Worm (Caenorhabditis elegans) whole organism, L4 larva: ENCODE data around the gene lim-6.

Experiments used
- F10B5.3 ChIP-seq: sonication (generic microtip); optimal IDR thresholded peaks from 2 replicates; lab custom pipeline; 2016; ENCODE audit warnings: mild to moderate bottlenecking, missing genetic modification characterization, missing compliant biosample characterization
- F26F4.8 ChIP-seq: fragments of 200-800 bp; sonication (Bioruptor generic); conservative IDR thresholded peaks from 2 replicates; pipeline ENCODE4 v1.3.6; 2022; ENCODE audit warnings: missing genetic modification characterization, missing compliant biosample characterization
- F37D6.2 ChIP-seq: sonication (generic microtip); optimal IDR thresholded peaks from 2 replicates; lab custom pipeline; 2016; ENCODE audit warnings: mild to moderate bottlenecking, missing genetic modification characterization, missing compliant biosample characterization
- T20F7.1 ChIP-seq: fragments of 200-800 bp; sonication (Bioruptor generic); optimal IDR thresholded peaks from 2 replicates; lab custom pipeline; 2018; ENCODE audit warnings: mild to moderate bottlenecking, missing genetic modification characterization, missing compliant biosample characterization
- Y48G9A.11 ChIP-seq: fragments of 200-800 bp; sonication (Bioruptor generic); IDR thresholded peaks from 2 replicates; pipeline ENCODE4 v1.3.6; 2022; ENCODE audit warnings: missing genetic modification reagents, missing genetic modification characterization, missing compliant biosample characterization
- ZK337.2 ChIP-seq: fragments of 200-800 bp; sonication (Bioruptor generic); IDR thresholded peaks from 2 replicates; pipeline ENCODE4 v1.3.6; 2022; ENCODE audit warnings: missing genetic modification reagents, missing genetic modification characterization, missing compliant biosample characterization
- aha-1 ChIP-seq: fragments of 150-350 bp; peaks from one replicate; lab custom pipeline; 2014; ENCODE audit warnings: missing biosample characterization, missing genetic modification characterization
- ceh-62 ChIP-seq: sonication (generic microtip); optimal IDR thresholded peaks from 2 replicates; lab custom pipeline; 2017; ENCODE audit warnings: missing biosample characterization, missing genetic modification characterization
- ceh-82 ChIP-seq: sonication (generic microtip); optimal IDR thresholded peaks from 2 replicates; lab custom pipeline; 2017; ENCODE audit warnings: missing biosample characterization, missing genetic modification characterization
- ces-1 ChIP-seq: fragments of 150-350 bp; sonication (generic microtip); optimal IDR thresholded peaks from 4 replicates; lab custom pipeline; 2014; ENCODE audit warnings: missing biosample characterization, missing genetic modification reagents, missing genetic modification characterization
- ctbp-1 ChIP-seq: fragments of 200-800 bp; sonication (Bioruptor generic); IDR thresholded peaks from 2 replicates; pipeline ENCODE4 v1.3.6; 2022; ENCODE audit warnings: missing genetic modification reagents, missing genetic modification characterization, missing compliant biosample characterization
- daf-19 ChIP-seq: fragments of 200-800 bp; sonication (Bioruptor generic); conservative IDR thresholded peaks from 2 replicates; pipeline ENCODE4 v1.3.6; 2022; ENCODE audit warnings: missing genetic modification characterization, missing compliant biosample characterization
- dmd-8 ChIP-seq: fragments of 200-800 bp; sonication (Bioruptor generic); IDR thresholded peaks from 2 replicates; pipeline ENCODE4 v1.3.6; 2022; ENCODE audit warnings: missing genetic modification characterization, missing compliant biosample characterization
- duxl-1 ChIP-seq: sonication (generic microtip); optimal IDR thresholded peaks from 2 replicates; lab custom pipeline; 2016; ENCODE audit warnings: mild to moderate bottlenecking, missing genetic modification characterization, moderate library complexity, missing compliant biosample characterization; ENCODE audit not compliant: poor library complexity
- egl-43 ChIP-seq: fragments of 200-800 bp; sonication (Bioruptor generic); IDR thresholded peaks from 2 replicates; pipeline ENCODE4 v1.3.6; 2022; ENCODE audit warnings: missing genetic modification reagents, missing genetic modification characterization, missing compliant biosample characterization
- hlh-11 ChIP-seq: fragments of 200-800 bp; sonication (Bioruptor generic); optimal IDR thresholded peaks from 2 replicates; lab custom pipeline; 2018; ENCODE audit warnings: mild to moderate bottlenecking, missing genetic modification characterization, missing compliant biosample characterization
- hmg-1.1 ChIP-seq: fragments of 200-800 bp; sonication (Bioruptor generic); IDR thresholded peaks from 2 replicates; pipeline ENCODE4 v1.3.6; 2022; ENCODE audit warnings: missing genetic modification reagents, missing genetic modification characterization, missing compliant biosample characterization
- jun-1 ChIP-seq: fragments of 150-350 bp; optimal IDR thresholded peaks from 2 replicates; lab custom pipeline; 2014; ENCODE audit warnings: missing biosample characterization, missing genetic modification reagents, missing genetic modification characterization
- lim-7 ChIP-seq: fragments of 200-800 bp; sonication (Bioruptor generic); IDR thresholded peaks from 2 replicates; pipeline ENCODE4 v1.3.6; 2022; ENCODE audit warnings: missing genetic modification characterization, missing compliant biosample characterization
- lin-13 ChIP-seq: fragments of 150-350 bp; optimal IDR thresholded peaks from 2 replicates; lab custom pipeline; 2014; ENCODE audit warnings: missing biosample characterization, missing genetic modification reagents, missing genetic modification characterization
- lin-15B ChIP-seq: fragments of 150-350 bp; sonication (generic microtip); optimal IDR thresholded peaks from 3 replicates; lab custom pipeline; 2014; ENCODE audit warnings: missing biosample characterization, missing genetic modification characterization
- lin-38 ChIP-seq: fragments of 200-800 bp; sonication (Bioruptor generic); IDR thresholded peaks from 2 replicates; pipeline ENCODE4 v1.3.6; 2022; ENCODE audit warnings: missing genetic modification reagents, missing genetic modification characterization, missing compliant biosample characterization
- lir-3 ChIP-seq: sonication (generic microtip); optimal IDR thresholded peaks from 2 replicates; lab custom pipeline; 2016; ENCODE audit warnings: mild to moderate bottlenecking, missing genetic modification characterization, missing compliant biosample characterization
- lsy-2 ChIP-seq, 2 experiments: fragments of 150-350 bp in 1 of 2; sonication (generic microtip) in 1 of 2; optimal IDR thresholded peaks; 2 replicates each; lab custom pipeline; 2014 to 2017; ENCODE audit warnings: missing biosample characterization in 2 of 2, missing genetic modification characterization in 2 of 2
- madf-5 ChIP-seq, 2 experiments: fragments of 200-800 bp; sonication (Bioruptor generic); IDR thresholded peaks; 2 replicates each; pipeline ENCODE4 v1.3.6; 2022; ENCODE audit warnings: missing compliant biosample characterization in 2 of 2, missing genetic modification characterization in 2 of 2
- mdl-1 ChIP-seq, 2 experiments: fragments of 150-350 bp in 1 of 2; sonication (generic microtip) in 1 of 2; optimal IDR thresholded peaks; 2 replicates each; lab custom pipeline; 2014 to 2017; ENCODE audit warnings: missing biosample characterization in 2 of 2, missing genetic modification characterization in 2 of 2
- mdt-29 ChIP-seq: fragments of 200-800 bp; sonication (Bioruptor generic); IDR thresholded peaks from 2 replicates; pipeline ENCODE4 v1.3.6; 2022; ENCODE audit warnings: missing genetic modification reagents, missing genetic modification characterization, missing compliant biosample characterization
- mes-2 ChIP-seq: sonication (generic microtip); optimal IDR thresholded peaks from 2 replicates; lab custom pipeline; 2016; ENCODE audit warnings: missing genotype, mild to moderate bottlenecking, missing genetic modification characterization, missing compliant biosample characterization; ENCODE audit not compliant: poor library complexity, severe bottlenecking
- mxl-2 ChIP-seq: fragments of 200-800 bp; sonication (Bioruptor generic); conservative IDR thresholded peaks from 2 replicates; pipeline ENCODE4 v1.3.6; 2022; ENCODE audit warnings: missing genetic modification reagents, missing genetic modification characterization, missing compliant biosample characterization
- nhr-10 ChIP-seq: fragments of 150-350 bp; optimal IDR thresholded peaks from 2 replicates; lab custom pipeline; 2014; ENCODE audit warnings: missing biosample characterization, missing genetic modification characterization
- nhr-102 ChIP-seq: sonication (generic microtip); optimal IDR thresholded peaks from 2 replicates; lab custom pipeline; 2016; ENCODE audit warnings: mild to moderate bottlenecking, missing genetic modification characterization, moderate library complexity, missing compliant biosample characterization
- nhr-11 ChIP-seq: fragments of 150-350 bp; optimal IDR thresholded peaks from 2 replicates; lab custom pipeline; 2014; ENCODE audit warnings: missing biosample characterization, missing genetic modification characterization
- nhr-111 ChIP-seq: fragments of 200-800 bp; sonication (Bioruptor generic); optimal IDR thresholded peaks from 2 replicates; lab custom pipeline; 2018; ENCODE audit warnings: mild to moderate bottlenecking, missing genetic modification characterization, missing compliant biosample characterization
- nhr-25 ChIP-seq: sonication (generic microtip); optimal IDR thresholded peaks from 2 replicates; lab custom pipeline; 2017; ENCODE audit warnings: missing genetic modification characterization, mild to moderate bottlenecking, missing compliant biosample characterization, antibody characterized with exemption, moderate library complexity, borderline replicate concordance; ENCODE audit not compliant: insufficient read depth
- nhr-28 ChIP-seq: fragments of 150-350 bp; optimal IDR thresholded peaks from 2 replicates; lab custom pipeline; 2014; ENCODE audit warnings: missing biosample characterization, missing genetic modification characterization
- nhr-41 ChIP-seq: fragments of 200-800 bp; sonication (Bioruptor generic); IDR thresholded peaks from 2 replicates; pipeline ENCODE4 v1.3.6; 2022; ENCODE audit warnings: missing genetic modification reagents, missing genetic modification characterization, missing compliant biosample characterization
- nhr-48 ChIP-seq: sonication (generic microtip); optimal IDR thresholded peaks from 2 replicates; lab custom pipeline; 2016; ENCODE audit warnings: mild to moderate bottlenecking, missing genetic modification characterization, missing compliant biosample characterization
- nhr-77 ChIP-seq: fragments of 150-350 bp; optimal IDR thresholded peaks from 2 replicates; lab custom pipeline; 2014; ENCODE audit warnings: missing biosample characterization, missing genetic modification characterization
- pha-4 ChIP-seq, 2 experiments: fragments of 150-350 bp in 1 of 2; fragments of 200-800 bp in 1 of 2; sonication (Bioruptor generic) in 1 of 2; IDR thresholded peaks in 1 of 2; optimal IDR thresholded peaks in 1 of 2; 2 replicates each; pipeline versions ENCODE4 v1.3.6 to Lab custom; 2014 to 2022; ENCODE audit warnings: missing genetic modification characterization in 2 of 2, missing genetic modification reagents in 2 of 2, missing biosample characterization in 1 of 2, missing compliant biosample characterization in 1 of 2
- php-3 ChIP-seq: fragments of 200-800 bp; sonication (Bioruptor generic); IDR thresholded peaks from 2 replicates; pipeline ENCODE4 v1.3.6; 2022; ENCODE audit warnings: missing genetic modification reagents, missing genetic modification characterization, missing compliant biosample characterization
- sdz-12 ChIP-seq: fragments of 200-800 bp; sonication (Bioruptor generic); optimal IDR thresholded peaks from 2 replicates; lab custom pipeline; 2018; ENCODE audit warnings: mild to moderate bottlenecking, missing genetic modification characterization, missing compliant biosample characterization
- skn-1 ChIP-seq: fragments of 150-350 bp; optimal IDR thresholded peaks from 2 replicates; lab custom pipeline; 2014; ENCODE audit warnings: missing biosample characterization, missing genetic modification characterization
- spr-1 ChIP-seq: sonication (generic microtip); optimal IDR thresholded peaks from 2 replicates; lab custom pipeline; 2016; ENCODE audit warnings: mild to moderate bottlenecking, missing genetic modification characterization, missing compliant biosample characterization
- unc-39 ChIP-seq: sonication (generic microtip); optimal IDR thresholded peaks from 2 replicates; lab custom pipeline; 2017; ENCODE audit warnings: missing biosample characterization, missing genetic modification characterization
- unc-62 ChIP-seq, 3 experiments: fragments of 150-350 bp in 1 of 3; sonication (generic microtip); optimal IDR thresholded peaks in 2 of 3; peaks in 1 of 3; 1 replicate in 1 of 3; 2 replicates in 2 of 3; lab custom pipeline; 2014 to 2017; ENCODE audit warnings: missing biosample characterization in 3 of 3, missing genetic modification characterization in 3 of 3, missing genetic modification reagents in 3 of 3, missing genotype in 1 of 3
- vab-7 ChIP-seq: fragments of 200-800 bp; sonication (Bioruptor generic); IDR thresholded peaks from 2 replicates; pipeline ENCODE4 v1.3.6; 2022; ENCODE audit warnings: missing genetic modification reagents, missing genetic modification characterization, missing compliant biosample characterization
- zip-2 ChIP-seq: fragments of 150-350 bp; optimal IDR thresholded peaks from 2 replicates; lab custom pipeline; 2014; ENCODE audit warnings: missing biosample characterization, missing genetic modification characterization

Gene lim-6

ce11 chrX:1089676-1090075, 17.4 kb downstream of the lim-6 start:
- TF ChIP-seq nhr-102, result peak; percentile 10
- TF ChIP-seq aha-1, result peak; percentile 75
- no peak for TF ChIP-seq spr-1
- no peak for TF ChIP-seq ceh-62 (tag; lab: Kevin White, UChicago)
- no peak for TF ChIP-seq mdl-1 (tag; optimal IDR thresholded peaks at IDR 0.05; lab: Kevin White, UChicago)
- TF ChIP-seq unc-39 (tag; lab: Kevin White, UChicago), result no peak
- no peak for TF ChIP-seq nhr-77
- no peak for TF ChIP-seq F26F4.8 (GFP tag; lab: Robert Waterston, UW)
- no peak for TF ChIP-seq jun-1 (tag; lab: Kevin White, UChicago)
- no peak for TF ChIP-seq nhr-10
- no peak for TF ChIP-seq nhr-25 (tag; lab: Kevin White, UChicago)
- no peak for TF ChIP-seq nhr-111 (GFP tag; lab: Kevin White, UChicago)
- TF ChIP-seq skn-1 (tag; lab: Kevin White, UChicago), result no peak
- TF ChIP-seq zip-2 (tag; lab: Kevin White, UChicago), result no peak
- no peak for TF ChIP-seq sdz-12 (GFP tag; lab: Kevin White, UChicago)
- TF ChIP-seq pha-4 (GFP tag; IDR thresholded peaks at IDR 0.05; lab: Robert Waterston, UW), result no peak
- no peak for TF ChIP-seq pha-4 (tag; optimal IDR thresholded peaks at IDR 0.05; lab: Kevin White, UChicago)
- TF ChIP-seq duxl-1 (tag; lab: Kevin White, UChicago), result no peak
- TF ChIP-seq nhr-48 (tag; lab: Kevin White, UChicago), result no peak
- TF ChIP-seq lir-3 (tag; lab: Kevin White, UChicago), result no peak
- TF ChIP-seq lsy-2 (tag; optimal IDR thresholded peaks at IDR 0.05; lab: Kevin White, UChicago), result no peak
- 0 out of 2 replicates have a peak, but pooled peaks have one; percentile 21 for TF ChIP-seq dmd-8 (GFP tag; lab: Robert Waterston, UW)
- TF ChIP-seq lin-15B, result no peak
- TF ChIP-seq ceh-82, result no peak
- no peak for TF ChIP-seq nhr-11 (tag; lab: Kevin White, UChicago)
- TF ChIP-seq lim-7 (GFP tag; lab: Robert Waterston, UW), result 0 out of 2 replicates have a peak, but pooled peaks have one; percentile 60
- no peak for TF ChIP-seq mxl-2 (GFP tag; lab: Robert Waterston, UW)
- no peak for TF ChIP-seq mes-2
- TF ChIP-seq php-3 (GFP tag; lab: Robert Waterston, UW), result no peak
- no peak for TF ChIP-seq Y48G9A.11 (GFP tag; lab: Robert Waterston, UW)
- no peak for TF ChIP-seq nhr-41 (GFP tag; lab: Robert Waterston, UW)
- TF ChIP-seq daf-19 (GFP tag; lab: Robert Waterston, UW), result no peak
- no peak for TF ChIP-seq F10B5.3 (tag; lab: Kevin White, UChicago)

ce11 chrX:1093154-1093553, 20.9 kb downstream of the lim-6 start:
- peak; percentile 87 for TF ChIP-seq egl-43 (GFP tag; lab: Robert Waterston, UW)
- TF ChIP-seq lin-38 (GFP tag; lab: Robert Waterston, UW), result peak; percentile 67
- TF ChIP-seq nhr-28 (tag; lab: Kevin White, UChicago), result peak; percentile 95
- peak; percentile 81 for TF ChIP-seq F37D6.2 (tag; lab: Kevin White, UChicago)
- TF ChIP-seq hmg-1.1 (GFP tag; lab: Robert Waterston, UW), result peak; percentile 97
- TF ChIP-seq mdt-29 (GFP tag; lab: Robert Waterston, UW), result peak; percentile 35; the same call in 1 of the 2 replicates
- peak; percentile 26 to 100 for TF ChIP-seq unc-62 (GFP tag; optimal IDR thresholded peaks at IDR 0.05 in 1 of 2; lab: Kevin White, UChicago)
- no peak for TF ChIP-seq unc-62 (tag; optimal IDR thresholded peaks at IDR 0.05; lab: Kevin White, UChicago)
- TF ChIP-seq nhr-111 (GFP tag; lab: Kevin White, UChicago), result no peak
- no peak for TF ChIP-seq ces-1 (GFP tag; lab: Kevin White, UChicago)
- TF ChIP-seq mxl-2 (GFP tag; lab: Robert Waterston, UW), result 0 out of 2 replicates have a peak, but pooled peaks have one; percentile 52
- peak; percentile 69 for TF ChIP-seq jun-1 (tag; lab: Kevin White, UChicago)
- TF ChIP-seq aha-1, result peak; percentile 98
- TF ChIP-seq ZK337.2 (GFP tag; lab: Robert Waterston, UW), result no peak
- TF ChIP-seq T20F7.1, result peak; percentile 74
- TF ChIP-seq pha-4 (GFP tag; IDR thresholded peaks at IDR 0.05; lab: Robert Waterston, UW), result peak; percentile 87
- TF ChIP-seq pha-4 (tag; optimal IDR thresholded peaks at IDR 0.05; lab: Kevin White, UChicago), result peak; percentile 99
- peak; percentile 38; the same call in 1 of the 2 replicates for TF ChIP-seq vab-7 (GFP tag; lab: Robert Waterston, UW)
- peak; percentile 83 for TF ChIP-seq nhr-10
- TF ChIP-seq spr-1, result peak; percentile 84
- no peak for TF ChIP-seq dmd-8 (GFP tag; lab: Robert Waterston, UW)
- TF ChIP-seq ctbp-1, result peak; percentile 95
- peak; percentile 44 for TF ChIP-seq F10B5.3 (tag; lab: Kevin White, UChicago)
- TF ChIP-seq Y48G9A.11 (GFP tag; lab: Robert Waterston, UW), result no peak
- 0 out of 4 replicates have a peak, but pooled peaks of 1 of the 2 experiments have one; percentile 4 for TF ChIP-seq madf-5 (GFP tag; IDR thresholded peaks at IDR 0.05; lab: Robert Waterston, UW)
- peak; percentile 87 for TF ChIP-seq lin-13 (GFP tag; lab: Kevin White, UChicago)
- TF ChIP-seq lsy-2 (tag; optimal IDR thresholded peaks at IDR 0.05; lab: Kevin White, UChicago), result peak; percentile 78 to 93
- TF ChIP-seq hlh-11 (tag; lab: Kevin White, UChicago), result peak; percentile 99
